Worm (Caenorhabditis elegans) whole organism, L1 larva: ENCODE data around the gene cee-1.

Experiments used
- C04F5.9 ChIP-seq: sonication (generic microtip); optimal IDR thresholded peaks from 2 replicates; lab custom pipeline; 2016; ENCODE audit warnings: missing genetic modification characterization, missing compliant biosample characterization
- C16A3.4 ChIP-seq: fragments of 150-350 bp; optimal IDR thresholded peaks from 2 replicates; lab custom pipeline; 2014; ENCODE audit warnings: missing biosample characterization, missing genetic modification characterization
- C34B4.2 ChIP-seq: sonication (generic microtip); optimal IDR thresholded peaks from 2 replicates; lab custom pipeline; 2017; ENCODE audit warnings: mild to moderate bottlenecking, missing genetic modification characterization, missing compliant biosample characterization
- F16B12.6 ChIP-seq: fragments of 150-350 bp; optimal IDR thresholded peaks from 2 replicates; lab custom pipeline; 2014; ENCODE audit warnings: missing biosample characterization, missing genetic modification characterization
- aha-1 ChIP-seq: fragments of 150-350 bp; optimal IDR thresholded peaks from 2 replicates; lab custom pipeline; 2014; ENCODE audit warnings: missing biosample characterization, missing genetic modification characterization
- alr-1 ChIP-seq: fragments of 200-800 bp; sonication (Bioruptor generic); optimal IDR thresholded peaks from 2 replicates; lab custom pipeline; 2018; ENCODE audit warnings: borderline replicate concordance, mild to moderate bottlenecking, missing genetic modification characterization, missing compliant biosample characterization
- ama-1 ChIP-seq: fragments of 150-350 bp; optimal IDR thresholded peaks from 2 replicates; lab custom pipeline; 2014
- blmp-1 ChIP-seq: fragments of 150-350 bp; optimal IDR thresholded peaks from 2 replicates; lab custom pipeline; 2014; ENCODE audit warnings: missing biosample characterization, missing genetic modification characterization
- dpl-1 ChIP-seq, 3 experiments: fragments of 150-350 bp in 2 of 3; sonication (generic microtip) in 1 of 3; optimal IDR thresholded peaks; 2 replicates each; lab custom pipeline; 2014 to 2017; ENCODE audit warnings: missing biosample characterization in 3 of 3, missing genetic modification characterization in 3 of 3, missing genetic modification reagents in 3 of 3
- dsc-1 ChIP-seq: sonication (generic microtip); optimal IDR thresholded peaks from 2 replicates; lab custom pipeline; 2016; ENCODE audit warnings: mild to moderate bottlenecking, missing genetic modification characterization, missing compliant biosample characterization
- efl-1 ChIP-seq, 4 experiments: fragments of 150-350 bp; optimal IDR thresholded peaks in 3 of 4; peaks in 1 of 4; 1 replicate in 1 of 4; 2 replicates in 3 of 4; lab custom pipeline; 2014; ENCODE audit warnings: missing biosample characterization in 2 of 4, missing genetic modification characterization in 2 of 4, missing genetic modification reagents in 2 of 4
- egl-13 ChIP-seq: sonication (generic microtip); optimal IDR thresholded peaks from 2 replicates; lab custom pipeline; 2016; ENCODE audit warnings: missing genotype, missing genetic modification reagents, missing genetic modification characterization, missing compliant biosample characterization
- elt-2 ChIP-seq: sonication (generic microtip); optimal IDR thresholded peaks from 2 replicates; lab custom pipeline; 2016; ENCODE audit warnings: missing genetic modification characterization, mild to moderate bottlenecking, inconsistent platforms, missing compliant biosample characterization, missing genetic modification reagents
- elt-3 ChIP-seq, 6 experiments: fragments of 150-350 bp in 1 of 6; sonication (generic microtip); optimal IDR thresholded peaks; 2 replicates each; lab custom pipeline; 2017 to 2018; ENCODE audit warnings: missing biosample characterization in 6 of 6, missing genetic modification characterization in 6 of 6, inconsistent platforms in 1 of 6
- fkh-4 ChIP-seq: sonication (generic microtip); optimal IDR thresholded peaks from 2 replicates; lab custom pipeline; 2016; ENCODE audit warnings: missing compliant biosample characterization, missing genetic modification characterization, borderline replicate concordance
- irx-1 ChIP-seq: sonication (generic microtip); optimal IDR thresholded peaks from 2 replicates; lab custom pipeline; 2016; ENCODE audit warnings: missing genetic modification characterization, missing compliant biosample characterization
- isw-1 ChIP-seq: fragments of 200-800 bp; sonication (Bioruptor generic); IDR thresholded peaks from 2 replicates; pipeline ENCODE4 v1.3.6; 2022; ENCODE audit warnings: missing genetic modification characterization, missing compliant biosample characterization
- lin-13 ChIP-seq: fragments of 150-350 bp; optimal IDR thresholded peaks from 2 replicates; lab custom pipeline; 2014; ENCODE audit warnings: missing biosample characterization, missing genetic modification reagents, missing genetic modification characterization
- lin-14 ChIP-seq: fragments of 200-800 bp; sonication (Bioruptor generic); optimal IDR thresholded peaks from 2 replicates; lab custom pipeline; 2018; ENCODE audit warnings: mild to moderate bottlenecking, missing genetic modification characterization, moderate library complexity, missing compliant biosample characterization
- lin-15B ChIP-seq: fragments of 150-350 bp; sonication (generic microtip); optimal IDR thresholded peaks from 3 replicates; lab custom pipeline; 2014; ENCODE audit warnings: missing biosample characterization, missing genetic modification characterization
- lir-3 ChIP-seq: sonication (generic microtip); optimal IDR thresholded peaks from 2 replicates; lab custom pipeline; 2016; ENCODE audit warnings: mild to moderate bottlenecking, missing genetic modification characterization, moderate library complexity, missing compliant biosample characterization; ENCODE audit not compliant: poor library complexity
- lsy-2 ChIP-seq, 2 experiments: fragments of 150-350 bp; optimal IDR thresholded peaks; 2 replicates each; lab custom pipeline; 2014; ENCODE audit warnings: missing biosample characterization in 2 of 2, missing genetic modification characterization in 2 of 2
- mab-9 ChIP-seq: fragments of 200-800 bp; sonication (Bioruptor generic); IDR thresholded peaks from 2 replicates; pipeline ENCODE4 v1.3.6; 2022; ENCODE audit warnings: missing genetic modification reagents, missing genetic modification characterization, missing compliant biosample characterization
- mdl-1 ChIP-seq, 2 experiments: fragments of 150-350 bp; optimal IDR thresholded peaks; 2 replicates each; lab custom pipeline; 2014 to 2017; ENCODE audit warnings: missing biosample characterization in 2 of 2, missing genetic modification characterization in 2 of 2, inconsistent platforms in 1 of 2
- nhr-12 ChIP-seq: sonication (generic microtip); optimal IDR thresholded peaks from 2 replicates; lab custom pipeline; 2017; ENCODE audit warnings: missing biosample characterization, missing genetic modification characterization
- nhr-19 ChIP-seq: fragments of 200-800 bp; sonication (Bioruptor generic); conservative IDR thresholded peaks from 2 replicates; pipeline ENCODE4 v1.3.6; 2022; ENCODE audit warnings: missing genetic modification characterization, missing compliant biosample characterization
- nhr-20 ChIP-seq: sonication (generic microtip); optimal IDR thresholded peaks from 2 replicates; lab custom pipeline; 2016; ENCODE audit warnings: mild to moderate bottlenecking, missing genetic modification characterization, missing compliant biosample characterization
- nhr-237 ChIP-seq: fragments of 150-350 bp; optimal IDR thresholded peaks from 2 replicates; lab custom pipeline; 2014; ENCODE audit warnings: missing biosample characterization, missing genetic modification characterization
- nhr-47 ChIP-seq: sonication (generic microtip); optimal IDR thresholded peaks from 2 replicates; lab custom pipeline; 2016; ENCODE audit warnings: mild to moderate bottlenecking, missing genetic modification characterization, moderate library complexity, missing compliant biosample characterization
- nhr-76 ChIP-seq: sonication (generic microtip); optimal IDR thresholded peaks from 2 replicates; lab custom pipeline; 2017; ENCODE audit warnings: missing biosample characterization, missing genetic modification characterization
- nhr-77 ChIP-seq: fragments of 150-350 bp; optimal IDR thresholded peaks from 2 replicates; lab custom pipeline; 2014; ENCODE audit warnings: missing biosample characterization, missing genetic modification characterization
- nhr-84 ChIP-seq: sonication (generic microtip); optimal IDR thresholded peaks from 2 replicates; lab custom pipeline; 2017; ENCODE audit warnings: missing biosample characterization, missing genetic modification characterization
- pag-3 ChIP-seq: sonication (generic microtip); optimal IDR thresholded peaks from 2 replicates; lab custom pipeline; 2017; ENCODE audit warnings: missing genetic modification characterization, mild to moderate bottlenecking, missing compliant biosample characterization, antibody characterized with exemption, borderline replicate concordance; ENCODE audit not compliant: insufficient read depth
- pax-3 ChIP-seq: fragments of 200-800 bp; sonication (Bioruptor generic); optimal IDR thresholded peaks from 2 replicates; lab custom pipeline; 2018; ENCODE audit warnings: mild to moderate bottlenecking, missing genetic modification characterization, moderate library complexity, missing compliant biosample characterization
- pqm-1 ChIP-seq: sonication (generic microtip); optimal IDR thresholded peaks from 3 replicates; lab custom pipeline; 2017; ENCODE audit warnings: missing biosample characterization, missing genetic modification characterization
- rnt-1 ChIP-seq: sonication (generic microtip); optimal IDR thresholded peaks from 2 replicates; lab custom pipeline; 2016; ENCODE audit warnings: mild to moderate bottlenecking, missing genetic modification characterization, moderate library complexity, missing compliant biosample characterization
- snpc-4 ChIP-seq: fragments of 150-350 bp; optimal IDR thresholded peaks from 2 replicates; lab custom pipeline; 2014; ENCODE audit warnings: missing biosample characterization, missing genetic modification characterization
- snu-23 ChIP-seq: sonication (generic microtip); optimal IDR thresholded peaks from 2 replicates; lab custom pipeline; 2016; ENCODE audit warnings: missing genetic modification characterization, missing compliant biosample characterization
- sox-4 ChIP-seq: sonication (generic microtip); optimal IDR thresholded peaks from 2 replicates; lab custom pipeline; 2016; ENCODE audit warnings: missing genetic modification characterization, missing compliant biosample characterization
- sptf-1 ChIP-seq: fragments of 150-350 bp; optimal IDR thresholded peaks from 2 replicates; lab custom pipeline; 2014; ENCODE audit warnings: missing biosample characterization, missing genetic modification characterization
- sup-37 ChIP-seq: fragments of 200-800 bp; sonication (Bioruptor generic); optimal IDR thresholded peaks from 2 replicates; lab custom pipeline; 2018; ENCODE audit warnings: mild to moderate bottlenecking, missing genetic modification characterization, missing compliant biosample characterization
- swsn-7 ChIP-seq: sonication (generic microtip); optimal IDR thresholded peaks from 2 replicates; lab custom pipeline; 2016; ENCODE audit warnings: missing genetic modification characterization, missing compliant biosample characterization
- tbx-2 ChIP-seq: sonication (generic microtip); optimal IDR thresholded peaks from 2 replicates; lab custom pipeline; 2016; ENCODE audit warnings: missing genetic modification characterization, missing compliant biosample characterization
- unc-130 ChIP-seq: fragments of 150-350 bp; optimal IDR thresholded peaks from 2 replicates; lab custom pipeline; 2017; ENCODE audit warnings: missing biosample characterization, missing genetic modification characterization, inconsistent platforms
- unc-30 ChIP-seq: sonication (generic microtip); optimal IDR thresholded peaks from 2 replicates; lab custom pipeline; 2017; ENCODE audit warnings: missing biosample characterization, missing genetic modification characterization
- unc-62 ChIP-seq: fragments of 150-350 bp; optimal IDR thresholded peaks from 2 replicates; lab custom pipeline; 2014; ENCODE audit warnings: missing biosample characterization, missing genetic modification reagents, missing genetic modification characterization
- unc-86 ChIP-seq: sonication (generic microtip); optimal IDR thresholded peaks from 2 replicates; lab custom pipeline; 2016; ENCODE audit warnings: missing genetic modification characterization, missing compliant biosample characterization
- unc-98 ChIP-seq: fragments of 200-800 bp; sonication (Bioruptor generic); IDR thresholded peaks from 2 replicates; pipeline ENCODE4 v1.3.6; 2022; ENCODE audit warnings: missing genetic modification characterization, missing compliant biosample characterization
- zip-4 ChIP-seq: fragments of 200-800 bp; sonication (Bioruptor generic); optimal IDR thresholded peaks from 2 replicates; lab custom pipeline; 2018; ENCODE audit warnings: mild to moderate bottlenecking, missing genetic modification characterization, moderate library complexity, missing compliant biosample characterization
- ztf-11 ChIP-seq, 2 experiments: sonication (generic microtip); optimal IDR thresholded peaks; 2 replicates each; lab custom pipeline; 2016 to 2017; ENCODE audit warnings: missing genetic modification characterization in 2 of 2, missing biosample characterization in 1 of 2, missing compliant biosample characterization in 1 of 2

cee-1 gene

DNA sequence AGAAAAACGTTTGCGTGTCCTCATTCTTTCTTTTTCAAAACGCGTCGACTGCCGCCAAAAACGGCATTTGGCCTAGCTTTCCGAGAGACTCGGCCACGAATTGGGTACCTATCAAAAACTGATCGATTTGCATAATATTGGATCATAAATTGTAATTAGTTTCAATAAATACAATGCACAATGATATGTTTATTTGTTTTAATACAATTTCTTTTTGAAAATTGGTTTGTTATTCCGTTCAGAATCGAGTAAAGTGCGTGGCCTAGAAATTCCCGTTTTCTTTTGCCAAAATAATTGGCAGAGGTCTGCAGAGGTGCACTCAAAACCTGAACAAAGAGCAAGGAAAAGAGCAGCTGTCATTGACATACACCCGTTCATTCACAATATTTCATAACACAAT, 7.1 kb upstream of the cee-1 start, which contains the start of gene F26F4.8 (continued):
- TF ChIP-seq fkh-4 (tag; lab: Kevin White, UChicago) (peak; percentile 88), unc-86 (tag; lab: Kevin White, UChicago) (peak; percentile 26), snpc-4 (peak; percentile 16), unc-98 (GFP tag; lab: Robert Waterston, UW) (peak; percentile 65), lsy-2 (tag; optimal IDR thresholded peaks at IDR 0.05; lab: Kevin White, UChicago) (peak; percentile 35 to 51), sup-37 (no peak), nhr-84 (tag; lab: Kevin White, UChicago) (no peak), blmp-1 (tag; lab: Kevin White, UChicago) (no peak), swsn-7 (peak; percentile 19), nhr-19 (GFP tag; lab: Robert Waterston, UW) (no peak), tbx-2 (tag; lab: Kevin White, UChicago) (peak; percentile 70), ztf-11 (tag; optimal IDR thresholded peaks at IDR 0.05; lab: Kevin White, UChicago) (peak in 1 of 2 experiments; percentile 68), dpl-1 (GFP tag; optimal IDR thresholded peaks at IDR 0.05; lab: Kevin White, UChicago) (peak; percentile 52 to 84 (median 73)), irx-1 (tag; lab: Kevin White, UChicago) (peak; percentile 88), rnt-1 (tag; lab: Kevin White, UChicago) (peak; percentile 59), snu-23 (peak; percentile 26), nhr-12 (tag; lab: Kevin White, UChicago) (no peak), pag-3 (tag; lab: Kevin White, UChicago) (peak; percentile 73), dsc-1 (tag; lab: Kevin White, UChicago) (peak; percentile 53), zip-4 (GFP tag; lab: Kevin White, UChicago) (no peak), mab-9 (GFP tag; lab: Robert Waterston, UW) (no peak), pax-3 (tag; lab: Kevin White, UChicago) (peak; percentile 69), lin-15B (tag; lab: Kevin White, UChicago) (peak; percentile 30), egl-13 (tag; lab: Kevin White, UChicago) (peak; percentile 61), alr-1 (tag; lab: Kevin White, UChicago) (no peak), sox-4 (tag; lab: Kevin White, UChicago) (peak; percentile 46), efl-1 (optimal IDR thresholded peaks at IDR 0.05; lab: Kevin White, UChicago) (peak; percentile 61 to 76), efl-1 (GFP tag; optimal IDR thresholded peaks at IDR 0.05 in 1 of 2; lab: Kevin White, UChicago) (peak; percentile 84 to 98), C04F5.9 (tag; lab: Kevin White, UChicago) (peak; percentile 59), nhr-47 (tag; lab: Kevin White, UChicago) (peak; percentile 66)

DNA sequence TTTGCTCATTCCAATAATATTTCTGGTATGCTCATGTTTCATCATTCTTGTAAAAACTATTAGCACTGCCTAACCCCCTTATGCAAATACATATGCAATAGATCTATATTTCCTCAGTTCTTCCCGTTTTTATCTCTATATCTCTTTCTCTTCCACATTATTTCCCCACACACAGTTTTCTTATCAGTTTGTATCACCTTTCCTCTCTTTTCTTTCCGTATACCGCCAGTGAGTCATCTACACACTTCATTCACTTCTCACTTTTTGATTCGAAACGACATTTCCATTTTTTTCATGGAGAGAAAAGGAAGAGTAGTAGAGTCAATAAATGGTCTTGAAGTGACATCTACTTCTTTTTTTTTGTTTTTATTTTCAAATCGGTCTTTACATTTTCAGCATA, 6.1 kb upstream of the cee-1 start:
- TF ChIP-seq C16A3.4 (tag; lab: Kevin White, UChicago) (no peak), lir-3 (no peak), nhr-84 (tag; lab: Kevin White, UChicago) (no peak), unc-62 (GFP tag; lab: Kevin White, UChicago) (no peak), dpl-1 (GFP tag; optimal IDR thresholded peaks at IDR 0.05; lab: Kevin White, UChicago) (no peak), dsc-1 (tag; lab: Kevin White, UChicago) (no peak), alr-1 (tag; lab: Kevin White, UChicago) (no peak), elt-3 (tag; optimal IDR thresholded peaks at IDR 0.05; lab: Kevin White, UChicago) (peak in 1 of 6 experiments; percentile 51), lin-13 (GFP tag; lab: Kevin White, UChicago) (no peak), unc-130 (tag; lab: Kevin White, UChicago) (no peak), mdl-1 (tag; optimal IDR thresholded peaks at IDR 0.05; lab: Kevin White, UChicago) (no peak), snu-23 (no peak), aha-1 (tag; lab: Kevin White, UChicago) (no peak), pqm-1 (tag; lab: Kevin White, UChicago) (no peak), zip-4 (GFP tag; lab: Kevin White, UChicago) (no peak), sptf-1 (tag; lab: Kevin White, UChicago) (no peak), nhr-77 (tag; lab: Kevin White, UChicago) (no peak), elt-2 (tag; lab: Kevin White, UChicago) (peak; percentile 32), ama-1 (no peak), nhr-20 (tag; lab: Kevin White, UChicago) (no peak), isw-1 (no peak), nhr-76 (tag; lab: Kevin White, UChicago) (no peak), F16B12.6 (tag; lab: Kevin White, UChicago) (no peak), mab-9 (GFP tag; lab: Robert Waterston, UW) (no peak), nhr-237 (tag; lab: Kevin White, UChicago) (no peak), C34B4.2 (tag; lab: Kevin White, UChicago) (no peak), lin-14 (GFP tag; lab: Kevin White, UChicago) (peak; percentile 16), unc-30 (tag; lab: Kevin White, UChicago) (no peak), blmp-1 (tag; lab: Kevin White, UChicago) (peak; percentile 63)
